Fruit fly (Drosophila melanogaster): ENCODE results near the gene PhKgamma.

The PhKgamma gene

DNA sequence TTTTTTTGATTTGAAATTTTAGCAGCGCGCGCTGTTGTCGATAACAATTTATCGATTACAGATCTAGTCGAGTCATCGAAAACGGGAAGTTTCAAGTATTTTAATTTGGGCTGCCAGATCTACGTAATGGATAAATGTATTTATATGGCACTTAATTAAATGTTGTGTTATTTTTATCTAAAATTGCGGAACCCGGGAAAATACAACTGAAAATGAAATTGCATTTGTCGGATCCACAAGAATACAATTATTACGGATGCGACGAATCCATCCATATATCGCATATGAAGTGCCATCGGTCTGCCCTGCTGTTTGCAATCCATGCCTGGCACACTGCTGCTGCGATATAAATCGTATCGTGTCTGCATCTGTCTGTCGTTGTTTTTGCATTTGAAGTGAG lies 25.2 kb downstream of the PhKgamma start, which contains the start of gene Tango10 (continued):
- TF ChIP-seq lz (GFP tag; optimal IDR thresholded peaks at IDR 0.05): peak; percentile 37
- peak; percentile 39; the same call in 1 of the 3 replicates for TF ChIP-seq CG6163 (GFP tag; IDR thresholded peaks at IDR 0.05)
- TF ChIP-seq Eip78C (GFP tag): peak; percentile 41
- TF ChIP-seq spab (GFP tag; optimal IDR thresholded peaks at IDR 0.05): no peak
- TF ChIP-seq topi (GFP tag; optimal IDR thresholded peaks at IDR 0.05): peak; percentile 60
- TF ChIP-seq CG3919 (GFP tag; optimal IDR thresholded peaks at IDR 0.05): peak; percentile 55
- peak; percentile 27 for TF ChIP-seq Eip75B (GFP tag; optimal IDR thresholded peaks at IDR 0.05)
- TF ChIP-seq Smox (GFP tag; optimal IDR thresholded peaks at IDR 0.05): no peak
- peak; percentile 32 for TF ChIP-seq Ets96B (tag; optimal IDR thresholded peaks at IDR 0.05)
- peak; percentile 71 for TF ChIP-seq Hr39 (GFP tag; optimal IDR thresholded peaks at IDR 0.05)
- no peak for TF ChIP-seq dsx (GFP tag; optimal IDR thresholded peaks at IDR 0.05; ENCODE audit: poor library complexity, severe bottlenecking)
- TF ChIP-seq Gug (GFP tag; IDR thresholded peaks at IDR 0.05): no peak
- no peak for TF ChIP-seq CG9139 (GFP tag; optimal IDR thresholded peaks at IDR 0.05)
- peak; percentile 16 for TF ChIP-seq Sox15 (GFP tag; optimal IDR thresholded peaks at IDR 0.05)
- no peak for TF ChIP-seq salr (GFP tag; optimal IDR thresholded peaks at IDR 0.05)
- TF ChIP-seq CG8319 (GFP tag; optimal IDR thresholded peaks at IDR 0.05): no peak
- TF ChIP-seq CG6792 (GFP tag; optimal IDR thresholded peaks at IDR 0.05): peak; percentile 19

DNA sequence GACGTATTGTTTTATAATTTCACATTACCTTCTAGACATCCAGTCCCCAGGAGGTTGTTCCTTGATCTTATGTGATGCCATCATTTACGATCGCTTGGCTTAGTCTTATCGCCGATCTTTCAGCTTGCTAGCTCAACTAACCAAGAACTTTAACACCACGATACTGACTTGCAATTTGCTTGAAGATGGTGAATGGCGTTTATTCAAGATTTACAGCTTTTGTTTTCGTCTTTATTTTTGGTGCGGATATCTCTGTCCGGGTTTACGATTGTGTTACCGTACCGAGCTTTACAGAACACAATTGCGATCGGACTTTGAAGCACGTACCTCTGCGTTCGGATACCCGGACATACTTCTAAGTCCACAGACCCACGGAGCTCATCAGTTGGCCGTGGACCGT lies 29.0 kb downstream of the PhKgamma start, which contains the start of gene CG15221:
Gene CG15221 (plus strand): TSS at position 301 of the 400 bp plus-strand sequence.
- no peak for TF ChIP-seq eg (GFP tag; IDR thresholded peaks at IDR 0.05)
- TF ChIP-seq CG1621 (tag; optimal IDR thresholded peaks at IDR 0.05): no peak
- TF ChIP-seq CG10631 (GFP tag; optimal IDR thresholded peaks at IDR 0.05): no peak
- no peak for TF ChIP-seq CG6276 (GFP tag; optimal IDR thresholded peaks at IDR 0.05)
- TF ChIP-seq CG6163 (GFP tag; IDR thresholded peaks at IDR 0.05): no peak
- TF ChIP-seq CG6854 (GFP tag; optimal IDR thresholded peaks at IDR 0.05): no peak
- no peak for TF ChIP-seq Met (GFP tag; optimal IDR thresholded peaks at IDR 0.05)
- no peak for TF ChIP-seq topi (GFP tag; optimal IDR thresholded peaks at IDR 0.05)
- TF ChIP-seq Blimp-1 (GFP tag; optimal IDR thresholded peaks at IDR 0.05): no peak
- TF ChIP-seq pdm3 (GFP tag; optimal IDR thresholded peaks at IDR 0.05): no peak
- TF ChIP-seq fd59A (GFP tag; optimal IDR thresholded peaks at IDR 0.05): no peak
- TF ChIP-seq CG9139 (GFP tag; optimal IDR thresholded peaks at IDR 0.05): no peak
- TF ChIP-seq CG7368 (GFP tag; optimal IDR thresholded peaks at IDR 0.05): no peak
- TF ChIP-seq Sox15 (GFP tag; optimal IDR thresholded peaks at IDR 0.05): no peak
- TF ChIP-seq Ets21C (GFP tag; optimal IDR thresholded peaks at IDR 0.05): no peak
- TF ChIP-seq lz (GFP tag; optimal IDR thresholded peaks at IDR 0.05): no peak

DNA sequence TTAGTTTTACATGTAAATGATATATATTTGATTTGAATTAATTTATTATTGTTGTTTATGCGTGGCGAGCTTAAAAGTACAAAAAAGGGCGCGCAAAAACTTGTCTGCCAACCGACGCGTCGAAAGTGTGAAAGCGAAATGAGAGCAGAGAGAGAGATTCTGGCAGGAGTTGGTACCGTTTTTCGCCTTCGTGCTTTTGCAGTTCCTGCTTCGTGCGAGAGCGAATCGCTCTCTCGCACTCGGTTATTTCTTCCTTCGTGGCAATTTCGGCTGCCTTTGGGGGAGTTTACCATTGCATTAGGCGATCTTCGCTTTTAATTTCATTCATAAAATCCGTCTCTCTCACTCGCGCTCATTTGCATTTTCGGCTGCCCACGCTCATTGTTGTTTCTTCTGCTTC lies 34.1 kb downstream of the PhKgamma start, which contains the start of gene inaF-D:
Gene inaF-D (minus strand): TSS at position 101 of the 400 bp plus-strand sequence.
- TF ChIP-seq CG8632 (GFP tag; optimal IDR thresholded peaks at IDR 0.05): no peak

DNA sequence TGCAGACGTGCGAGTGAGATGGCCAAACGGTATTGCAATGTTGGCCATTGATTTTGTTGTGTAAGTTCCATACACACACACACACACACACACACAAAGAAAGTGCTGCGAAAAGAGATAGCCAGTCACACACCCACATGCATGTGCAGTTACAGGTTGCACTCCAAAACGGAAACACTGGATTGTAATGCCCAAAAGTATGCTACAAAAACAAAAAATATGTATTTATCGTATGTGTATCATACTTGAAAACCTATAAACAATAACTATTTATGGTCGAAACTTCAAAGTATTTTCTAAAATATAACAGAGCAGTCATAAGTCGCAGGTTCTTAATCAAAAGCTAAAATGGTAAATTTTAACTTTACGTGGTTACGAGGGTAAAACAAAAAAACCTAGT lies 35.1 kb downstream of the PhKgamma start:
- TF ChIP-seq CG7368 (GFP tag; optimal IDR thresholded peaks at IDR 0.05): no peak
- TF ChIP-seq CG16779 (tag; optimal IDR thresholded peaks at IDR 0.05): no peak
- peak; percentile 20 for TF ChIP-seq esn (GFP tag; optimal IDR thresholded peaks at IDR 0.05)
- peak; percentile 45 for TF ChIP-seq Hr4 (GFP tag; optimal IDR thresholded peaks at IDR 0.05)
- TF ChIP-seq Eip78C (GFP tag): peak; percentile 69
- peak; percentile 38 for TF ChIP-seq CG6276 (GFP tag; optimal IDR thresholded peaks at IDR 0.05)
- peak; percentile 2 for TF ChIP-seq Eip75B (GFP tag; optimal IDR thresholded peaks at IDR 0.05)
- TF ChIP-seq CG4318 (GFP tag; optimal IDR thresholded peaks at IDR 0.05): peak; percentile 29
- no peak for TF ChIP-seq pdm3 (GFP tag; optimal IDR thresholded peaks at IDR 0.05)
- no peak for TF ChIP-seq CG9139 (GFP tag; optimal IDR thresholded peaks at IDR 0.05)
- peak; percentile 66 for TF ChIP-seq CG32006 (GFP tag; optimal IDR thresholded peaks at IDR 0.05)
- no peak for TF ChIP-seq spab (GFP tag; optimal IDR thresholded peaks at IDR 0.05)
- no peak for TF ChIP-seq topi (GFP tag; optimal IDR thresholded peaks at IDR 0.05)
- 0 out of 2 replicates have a peak, but pooled peaks have one; percentile 22 for TF ChIP-seq CG15336 (GFP tag; IDR thresholded peaks at IDR 0.05)
- TF ChIP-seq CG8119 (GFP tag; IDR thresholded peaks at IDR 0.05): no peak
- no peak for TF ChIP-seq Ets21C (GFP tag; optimal IDR thresholded peaks at IDR 0.05)
- TF ChIP-seq dac (GFP tag; optimal IDR thresholded peaks at IDR 0.05): peak; percentile 29
- TF ChIP-seq CG11294 (GFP tag; IDR thresholded peaks at IDR 0.05): peak; percentile 30; the same call in 1 of the 2 replicates

Measured in whole organism, prepupa.